Worm (Caenorhabditis elegans) whole organism, L1 larva: Measurements from ENCODE around the gene K08H2.4.

Experiments
- F16B12.6 ChIP-seq: fragments of 150-350 bp; optimal IDR thresholded peaks from 2 replicates; lab custom pipeline; 2014; ENCODE audit warnings: missing biosample characterization, missing genetic modification characterization
- Y116A8C.19 ChIP-seq: sonication (generic microtip); optimal IDR thresholded peaks from 2 replicates; lab custom pipeline; 2016; ENCODE audit warnings: missing compliant biosample characterization, missing genetic modification characterization, borderline replicate concordance
- aha-1 ChIP-seq: fragments of 150-350 bp; optimal IDR thresholded peaks from 2 replicates; lab custom pipeline; 2014; ENCODE audit warnings: missing biosample characterization, missing genetic modification characterization
- alr-1 ChIP-seq: fragments of 200-800 bp; sonication (Bioruptor generic); optimal IDR thresholded peaks from 2 replicates; lab custom pipeline; 2018; ENCODE audit warnings: borderline replicate concordance, mild to moderate bottlenecking, missing genetic modification characterization, missing compliant biosample characterization
- ceh-8 ChIP-seq: fragments of 200-800 bp; sonication (Bioruptor generic); optimal IDR thresholded peaks from 2 replicates; lab custom pipeline; 2018; ENCODE audit warnings: mild to moderate bottlenecking, missing genetic modification characterization, moderate library complexity, missing compliant biosample characterization
- ceh-82 ChIP-seq, 3 experiments: fragments of 150-350 bp in 1 of 3; sonication (generic microtip) in 2 of 3; optimal IDR thresholded peaks; 2 replicates each; lab custom pipeline; 2014 to 2017; ENCODE audit warnings: missing biosample characterization in 3 of 3, missing genetic modification characterization in 3 of 3
- ceh-88 ChIP-seq: fragments of 200-800 bp; sonication (Bioruptor generic); IDR thresholded peaks from 2 replicates; pipeline ENCODE4 v1.3.6; 2022; ENCODE audit warnings: missing genetic modification characterization, missing compliant biosample characterization
- ces-1 ChIP-seq: fragments of 150-350 bp; optimal IDR thresholded peaks from 2 replicates; lab custom pipeline; 2014; ENCODE audit warnings: missing biosample characterization, missing genetic modification reagents, missing genetic modification characterization
- efl-1 ChIP-seq, 4 experiments: fragments of 150-350 bp; optimal IDR thresholded peaks in 3 of 4; peaks in 1 of 4; 1 replicate in 1 of 4; 2 replicates in 3 of 4; lab custom pipeline; 2014; ENCODE audit warnings: missing biosample characterization in 2 of 4, missing genetic modification characterization in 2 of 4, missing genetic modification reagents in 2 of 4
- efl-3 ChIP-seq: fragments of 200-800 bp; sonication (Bioruptor generic); optimal IDR thresholded peaks from 2 replicates; lab custom pipeline; 2018; ENCODE audit warnings: mild to moderate bottlenecking, missing genetic modification characterization, missing compliant biosample characterization
- elt-2 ChIP-seq: sonication (generic microtip); optimal IDR thresholded peaks from 2 replicates; lab custom pipeline; 2016; ENCODE audit warnings: missing genetic modification characterization, mild to moderate bottlenecking, inconsistent platforms, missing compliant biosample characterization, missing genetic modification reagents
- elt-3 ChIP-seq, 6 experiments: fragments of 150-350 bp in 1 of 6; sonication (generic microtip); optimal IDR thresholded peaks; 2 replicates each; lab custom pipeline; 2017 to 2018; ENCODE audit warnings: missing biosample characterization in 6 of 6, missing genetic modification characterization in 6 of 6, inconsistent platforms in 1 of 6
- grh-1 ChIP-seq: fragments of 200-800 bp; sonication (Bioruptor generic); IDR thresholded peaks from 2 replicates; pipeline ENCODE4 v1.3.6; 2022; ENCODE audit warnings: missing genetic modification reagents, missing genetic modification characterization, missing compliant biosample characterization
- hlh-17 ChIP-seq: fragments of 200-800 bp; sonication (Bioruptor generic); optimal IDR thresholded peaks from 2 replicates; lab custom pipeline; 2018; ENCODE audit warnings: missing genetic modification characterization, mild to moderate bottlenecking, missing compliant biosample characterization, moderate library complexity, borderline replicate concordance
- irx-1 ChIP-seq: sonication (generic microtip); optimal IDR thresholded peaks from 2 replicates; lab custom pipeline; 2016; ENCODE audit warnings: missing genetic modification characterization, missing compliant biosample characterization
- isw-1 ChIP-seq: fragments of 200-800 bp; sonication (Bioruptor generic); IDR thresholded peaks from 2 replicates; pipeline ENCODE4 v1.3.6; 2022; ENCODE audit warnings: missing genetic modification characterization, missing compliant biosample characterization
- jun-1 ChIP-seq: fragments of 150-350 bp; optimal IDR thresholded peaks from 2 replicates; lab custom pipeline; 2014; ENCODE audit warnings: missing biosample characterization, missing genetic modification reagents, missing genetic modification characterization
- lin-35 ChIP-seq, 2 experiments: fragments of 150-350 bp; optimal IDR thresholded peaks; 2 replicates each; lab custom pipeline; 2014; ENCODE audit warnings: missing biosample characterization in 2 of 2, missing genetic modification characterization in 2 of 2, missing genetic modification reagents in 2 of 2
- lin-39 ChIP-seq: fragments of 150-350 bp; optimal IDR thresholded peaks from 2 replicates; lab custom pipeline; 2014; ENCODE audit warnings: missing biosample characterization, missing genetic modification reagents, missing genetic modification characterization
- mab-9 ChIP-seq: fragments of 200-800 bp; sonication (Bioruptor generic); IDR thresholded peaks from 2 replicates; pipeline ENCODE4 v1.3.6; 2022; ENCODE audit warnings: missing genetic modification reagents, missing genetic modification characterization, missing compliant biosample characterization
- mep-1 ChIP-seq: fragments of 150-350 bp; optimal IDR thresholded peaks from 2 replicates; lab custom pipeline; 2014; ENCODE audit warnings: missing biosample characterization, missing genetic modification characterization
- nhr-11 ChIP-seq: fragments of 150-350 bp; optimal IDR thresholded peaks from 2 replicates; lab custom pipeline; 2014; ENCODE audit warnings: missing biosample characterization, missing genetic modification characterization
- nhr-12 ChIP-seq: sonication (generic microtip); optimal IDR thresholded peaks from 2 replicates; lab custom pipeline; 2017; ENCODE audit warnings: missing biosample characterization, missing genetic modification characterization
- nhr-19 ChIP-seq: fragments of 200-800 bp; sonication (Bioruptor generic); conservative IDR thresholded peaks from 2 replicates; pipeline ENCODE4 v1.3.6; 2022; ENCODE audit warnings: missing genetic modification characterization, missing compliant biosample characterization
- nhr-20 ChIP-seq: sonication (generic microtip); optimal IDR thresholded peaks from 2 replicates; lab custom pipeline; 2016; ENCODE audit warnings: mild to moderate bottlenecking, missing genetic modification characterization, missing compliant biosample characterization
- nhr-237 ChIP-seq: fragments of 150-350 bp; optimal IDR thresholded peaks from 2 replicates; lab custom pipeline; 2014; ENCODE audit warnings: missing biosample characterization, missing genetic modification characterization
- nhr-47 ChIP-seq: sonication (generic microtip); optimal IDR thresholded peaks from 2 replicates; lab custom pipeline; 2016; ENCODE audit warnings: mild to moderate bottlenecking, missing genetic modification characterization, moderate library complexity, missing compliant biosample characterization
- nhr-71 ChIP-seq: sonication (generic microtip); optimal IDR thresholded peaks from 2 replicates; lab custom pipeline; 2016; ENCODE audit warnings: mild to moderate bottlenecking, missing genetic modification characterization, moderate library complexity, missing compliant biosample characterization
- nhr-85 ChIP-seq: sonication (generic microtip); peaks from one replicate; lab custom pipeline; 2016; ENCODE audit warnings: missing genetic modification characterization, inconsistent platforms, missing compliant biosample characterization
- nhr-90 ChIP-seq: sonication (generic microtip); optimal IDR thresholded peaks from 2 replicates; lab custom pipeline; 2016; ENCODE audit warnings: mild to moderate bottlenecking, missing genetic modification characterization, missing compliant biosample characterization; ENCODE audit not compliant: poor library complexity
- rnt-1 ChIP-seq: sonication (generic microtip); optimal IDR thresholded peaks from 2 replicates; lab custom pipeline; 2016; ENCODE audit warnings: mild to moderate bottlenecking, missing genetic modification characterization, moderate library complexity, missing compliant biosample characterization
- skn-1 ChIP-seq: fragments of 150-350 bp; optimal IDR thresholded peaks from 2 replicates; lab custom pipeline; 2014; ENCODE audit warnings: missing biosample characterization, missing genetic modification characterization
- snu-23 ChIP-seq: sonication (generic microtip); optimal IDR thresholded peaks from 2 replicates; lab custom pipeline; 2016; ENCODE audit warnings: missing genetic modification characterization, missing compliant biosample characterization
- sox-4 ChIP-seq: sonication (generic microtip); optimal IDR thresholded peaks from 2 replicates; lab custom pipeline; 2016; ENCODE audit warnings: missing genetic modification characterization, missing compliant biosample characterization
- tlp-1 ChIP-seq: fragments of 150-350 bp; optimal IDR thresholded peaks from 2 replicates; lab custom pipeline; 2014; ENCODE audit warnings: missing biosample characterization, missing genetic modification characterization
- unc-130 ChIP-seq: fragments of 150-350 bp; optimal IDR thresholded peaks from 2 replicates; lab custom pipeline; 2017; ENCODE audit warnings: missing biosample characterization, missing genetic modification characterization, inconsistent platforms
- unc-30 ChIP-seq: sonication (generic microtip); optimal IDR thresholded peaks from 2 replicates; lab custom pipeline; 2017; ENCODE audit warnings: missing biosample characterization, missing genetic modification characterization
- unc-86 ChIP-seq: sonication (generic microtip); optimal IDR thresholded peaks from 2 replicates; lab custom pipeline; 2016; ENCODE audit warnings: missing genetic modification characterization, missing compliant biosample characterization
- vab-15 ChIP-seq: sonication (generic microtip); optimal IDR thresholded peaks from 2 replicates; lab custom pipeline; 2017; ENCODE audit warnings: missing genotype, mild to moderate bottlenecking, missing genetic modification characterization, missing compliant biosample characterization
- zip-4 ChIP-seq: fragments of 200-800 bp; sonication (Bioruptor generic); optimal IDR thresholded peaks from 2 replicates; lab custom pipeline; 2018; ENCODE audit warnings: mild to moderate bottlenecking, missing genetic modification characterization, moderate library complexity, missing compliant biosample characterization
- ztf-11 ChIP-seq, 2 experiments: sonication (generic microtip); optimal IDR thresholded peaks; 2 replicates each; lab custom pipeline; 2016 to 2017; ENCODE audit warnings: missing genetic modification characterization in 2 of 2, missing biosample characterization in 1 of 2, missing compliant biosample characterization in 1 of 2

The K08H2.4 gene

DNA sequence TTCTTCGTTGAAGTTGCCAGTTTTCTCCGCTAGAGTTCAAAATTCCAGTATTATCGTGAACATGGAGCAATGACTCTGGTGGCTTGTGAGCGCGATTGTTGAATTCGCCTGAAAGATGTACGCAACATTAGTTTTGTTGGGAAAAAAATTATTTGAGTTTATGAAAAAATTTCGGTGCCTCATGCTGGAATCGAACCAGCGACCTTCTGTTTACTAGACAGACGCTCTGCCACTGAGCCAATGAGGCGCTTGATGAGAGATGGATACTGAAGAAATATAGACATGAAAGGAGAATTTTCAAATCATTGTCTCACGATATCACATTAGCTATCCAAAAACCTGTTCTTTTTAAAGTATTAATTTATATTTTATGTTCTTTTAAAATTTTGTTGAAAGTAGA is 45.2 kb downstream of the K08H2.4 start:
- no peak for TF ChIP-seq ztf-11 (tag; optimal IDR thresholded peaks at IDR 0.05; lab: Kevin White, UChicago)
- no peak for TF ChIP-seq nhr-237
- no peak for TF ChIP-seq isw-1
- TF ChIP-seq efl-3 (GFP tag; lab: Kevin White, UChicago), result no peak
- TF ChIP-seq unc-130, result no peak
- TF ChIP-seq efl-1 (optimal IDR thresholded peaks at IDR 0.05; lab: Kevin White, UChicago), result no peak
- TF ChIP-seq efl-1 (GFP tag; optimal IDR thresholded peaks at IDR 0.05 in 1 of 2; lab: Kevin White, UChicago), result no peak
- peak in 1 of 2 experiments; percentile 13 for TF ChIP-seq lin-35 (GFP tag; optimal IDR thresholded peaks at IDR 0.05; lab: Kevin White, UChicago)
- TF ChIP-seq hlh-17 (GFP tag; lab: Kevin White, UChicago), result no peak
- no peak for TF ChIP-seq ceh-88 (GFP tag; lab: Robert Waterston, UW)
- no peak for TF ChIP-seq rnt-1 (tag; lab: Kevin White, UChicago)
- no peak for TF ChIP-seq mep-1
- no peak for TF ChIP-seq vab-15
- TF ChIP-seq elt-3 (tag; optimal IDR thresholded peaks at IDR 0.05; lab: Kevin White, UChicago), result no peak
- TF ChIP-seq alr-1, result no peak
- TF ChIP-seq grh-1 (GFP tag; lab: Robert Waterston, UW), result no peak
- TF ChIP-seq nhr-11 (tag; lab: Kevin White, UChicago), result no peak
- peak; percentile 12 for TF ChIP-seq nhr-90 (tag; lab: Kevin White, UChicago)
- TF ChIP-seq snu-23 (GFP tag; lab: Kevin White, UChicago), result no peak
- no peak for TF ChIP-seq unc-86 (tag; lab: Kevin White, UChicago)
- no peak for TF ChIP-seq ceh-8 (GFP tag; lab: Kevin White, UChicago)
- no peak for TF ChIP-seq aha-1 (tag; lab: Kevin White, UChicago)
- TF ChIP-seq zip-4 (GFP tag; lab: Kevin White, UChicago), result no peak
- TF ChIP-seq F16B12.6 (tag; lab: Kevin White, UChicago), result no peak
- TF ChIP-seq nhr-20 (tag; lab: Kevin White, UChicago), result peak; percentile 13
- TF ChIP-seq nhr-71 (tag; lab: Kevin White, UChicago), result no peak
- TF ChIP-seq nhr-47, result no peak
- TF ChIP-seq ces-1 (GFP tag; lab: Kevin White, UChicago), result no peak
- no peak for TF ChIP-seq nhr-19 (GFP tag; lab: Robert Waterston, UW)
- TF ChIP-seq lin-39 (tag; lab: Kevin White, UChicago), result no peak
- TF ChIP-seq ceh-82 (tag; optimal IDR thresholded peaks at IDR 0.05; lab: Kevin White, UChicago), result peak in 1 of 3 experiments; percentile 2
- TF ChIP-seq unc-30, result no peak

- no peak for TF ChIP-seq sox-4 (tag; lab: Kevin White, UChicago)
- no peak for TF ChIP-seq unc-130
- TF ChIP-seq, all 84 proteins: peak for 0
Observed at ce11 chrX:13284091-13284490, 45.8 kb downstream of the K08H2.4 start, which contains the start of gene cyp-14A4. TSS of gene cyp-14A4 (minus strand) at chrX:13284197.

DNA sequence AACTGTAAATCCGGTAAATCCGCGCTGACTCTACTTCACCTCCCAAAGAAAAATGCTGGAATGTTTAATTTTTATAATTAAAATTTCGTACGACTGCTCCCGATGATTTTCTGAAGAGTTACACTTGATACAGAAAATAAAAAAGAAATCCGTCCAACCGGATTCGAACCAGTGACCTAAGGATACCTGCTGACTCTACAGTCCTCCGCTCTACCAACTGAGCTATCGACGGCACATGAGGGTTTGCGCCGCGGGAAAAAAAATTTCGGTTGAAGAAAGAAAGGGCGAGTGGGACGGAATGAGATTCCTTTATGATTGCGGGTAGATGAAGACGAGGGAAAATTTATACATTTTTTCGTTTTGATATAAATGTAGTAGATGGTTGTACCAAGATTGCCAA is 46.3 kb downstream of the K08H2.4 start:
- no peak for TF ChIP-seq nhr-85 (tag; lab: Kevin White, UChicago)
- TF ChIP-seq jun-1 (tag; lab: Kevin White, UChicago), result no peak
- no peak for TF ChIP-seq hlh-17 (GFP tag; lab: Kevin White, UChicago)
- no peak for TF ChIP-seq ztf-11 (tag; optimal IDR thresholded peaks at IDR 0.05; lab: Kevin White, UChicago)
- TF ChIP-seq tlp-1 (tag; lab: Kevin White, UChicago), result no peak
- TF ChIP-seq nhr-71 (tag; lab: Kevin White, UChicago), result no peak
- no peak for TF ChIP-seq elt-2
- no peak for TF ChIP-seq nhr-47
- no peak for TF ChIP-seq skn-1 (tag; lab: Kevin White, UChicago)
- no peak for TF ChIP-seq Y116A8C.19
- no peak for TF ChIP-seq nhr-12
- TF ChIP-seq irx-1 (tag; lab: Kevin White, UChicago), result no peak
- TF ChIP-seq mab-9, result no peak
- no peak for TF ChIP-seq elt-3 (tag; optimal IDR thresholded peaks at IDR 0.05; lab: Kevin White, UChicago)
